Fruit fly (Drosophila melanogaster): ENCODE data around the gene Dpm2.

Gene Dpm2

DNA sequence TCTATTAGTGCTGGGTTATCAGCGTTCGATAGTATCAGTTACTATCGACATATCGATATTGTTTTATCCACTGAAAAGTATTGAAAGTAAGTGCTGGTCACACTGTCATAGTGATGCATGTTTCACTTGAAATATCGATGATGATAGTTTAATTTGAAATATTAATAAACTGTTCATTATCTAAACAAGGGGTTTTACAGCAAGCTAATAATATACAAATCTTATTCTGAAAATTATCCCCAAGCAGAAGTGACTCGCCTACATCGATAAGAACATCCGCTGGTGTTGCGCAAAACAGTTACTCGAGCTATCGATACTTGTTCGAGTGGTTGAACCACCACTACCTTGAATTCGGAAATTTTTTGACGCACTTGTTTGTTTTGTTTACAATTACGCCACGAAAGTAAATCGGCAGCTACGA lies at the start of gene Dpm2, which contains the start of the genes PIG-C and CG12016:
TSS of gene Dpm2 (plus strand) at position 333 of the 421 bp plus-strand sequence.
TSS of gene PIG-C (minus strand) at position 10 of the 421 bp plus-strand sequence.
TSS of gene CG12016 (plus strand) at position 333 of the 421 bp plus-strand sequence.
- TF ChIP-seq CG4318 (GFP tag; optimal IDR thresholded peaks at IDR 0.05) = no peak
- peak; percentile 56 for TF ChIP-seq vri (GFP tag; optimal IDR thresholded peaks at IDR 0.05)
- TF ChIP-seq net (GFP tag; optimal IDR thresholded peaks at IDR 0.05) = no peak
- TF ChIP-seq fd59A (GFP tag; optimal IDR thresholded peaks at IDR 0.05) = peak; percentile 19
- no peak for TF ChIP-seq CG15336 (GFP tag; IDR thresholded peaks at IDR 0.05)
- TF ChIP-seq CG3032 (tag; optimal IDR thresholded peaks at IDR 0.05) = peak; percentile 74
- TF ChIP-seq CG6276 (GFP tag; optimal IDR thresholded peaks at IDR 0.05) = no peak
- TF ChIP-seq CG6792 (GFP tag; optimal IDR thresholded peaks at IDR 0.05) = peak; percentile 49
- TF ChIP-seq Lpt (GFP tag; optimal IDR thresholded peaks at IDR 0.05) = no peak
- TF ChIP-seq Blimp-1 (GFP tag; optimal IDR thresholded peaks at IDR 0.05) = no peak
- no peak for TF ChIP-seq CG3919 (GFP tag; optimal IDR thresholded peaks at IDR 0.05)
- TF ChIP-seq CG6163 (GFP tag; IDR thresholded peaks at IDR 0.05) = no peak; the same call in 1 of the 3 replicates
- peak; percentile 65 for TF ChIP-seq Ets21C (GFP tag; optimal IDR thresholded peaks at IDR 0.05)
- TF ChIP-seq CG9139 (GFP tag; optimal IDR thresholded peaks at IDR 0.05) = no peak
- peak; percentile 36 for TF ChIP-seq achi (GFP tag; optimal IDR thresholded peaks at IDR 0.05)
- no peak; the same call in 2 of the 3 replicates for TF ChIP-seq eg (GFP tag; IDR thresholded peaks at IDR 0.05)
- no peak for TF ChIP-seq Eip93F (GFP tag; optimal IDR thresholded peaks at IDR 0.05)
- TF ChIP-seq CG8632 (GFP tag; optimal IDR thresholded peaks at IDR 0.05) = peak; percentile 29
- no peak for TF ChIP-seq CG8119 (GFP tag; IDR thresholded peaks at IDR 0.05)
- peak; percentile 64 for TF ChIP-seq topi (GFP tag; optimal IDR thresholded peaks at IDR 0.05)
- TF ChIP-seq cyc (GFP tag; optimal IDR thresholded peaks at IDR 0.05) = peak; percentile 70
- TF ChIP-seq spab (GFP tag; optimal IDR thresholded peaks at IDR 0.05) = no peak
- TF ChIP-seq salr (GFP tag; optimal IDR thresholded peaks at IDR 0.05) = peak in 1 of 2 experiments; percentile 33
- TF ChIP-seq fd85E (GFP tag; optimal IDR thresholded peaks at IDR 0.05) = no peak
- peak; percentile 26 for TF ChIP-seq dac (GFP tag; optimal IDR thresholded peaks at IDR 0.05)
- peak; percentile 78 for TF ChIP-seq Sox14 (GFP tag; optimal IDR thresholded peaks at IDR 0.05)
- no peak for TF ChIP-seq CG32006 (GFP tag; optimal IDR thresholded peaks at IDR 0.05)
- TF ChIP-seq Hr4 (GFP tag; optimal IDR thresholded peaks at IDR 0.05) = peak; percentile 62
- peak; percentile 45 for TF ChIP-seq CG11902 (GFP tag; optimal IDR thresholded peaks at IDR 0.05)
- no peak for TF ChIP-seq CG1621 (tag; optimal IDR thresholded peaks at IDR 0.05)
- peak; percentile 57 for TF ChIP-seq OdsH (GFP tag; optimal IDR thresholded peaks at IDR 0.05)
- TF ChIP-seq acj6 (GFP tag; optimal IDR thresholded peaks at IDR 0.05) = peak; percentile 63
- no peak for TF ChIP-seq Sox102F (GFP tag; optimal IDR thresholded peaks at IDR 0.05)
- TF ChIP-seq CG31627 (GFP tag; optimal IDR thresholded peaks at IDR 0.05) = peak; percentile 85
- TF ChIP-seq Gug (GFP tag; IDR thresholded peaks at IDR 0.05) = peak; percentile 21; the same call in 1 of the 2 replicates
- TF ChIP-seq Hr38 (GFP tag; optimal IDR thresholded peaks at IDR 0.05) = no peak
- peak; percentile 77 for TF ChIP-seq esn (GFP tag; optimal IDR thresholded peaks at IDR 0.05)
- peak; percentile 54 for TF ChIP-seq Sox15 (GFP tag; optimal IDR thresholded peaks at IDR 0.05)
- no peak for TF ChIP-seq Smox (GFP tag; optimal IDR thresholded peaks at IDR 0.05)
- no peak for TF ChIP-seq CG10631 (GFP tag; optimal IDR thresholded peaks at IDR 0.05)
- TF ChIP-seq CG16779 (tag; optimal IDR thresholded peaks at IDR 0.05) = no peak
- TF ChIP-seq CG11294 (GFP tag; IDR thresholded peaks at IDR 0.05) = no peak
- TF ChIP-seq dsx (GFP tag; optimal IDR thresholded peaks at IDR 0.05; ENCODE audit: poor library complexity, severe bottlenecking) = peak; percentile 23
- TF ChIP-seq Eip78C (GFP tag) = peak; percentile 87
- peak; percentile 76 for TF ChIP-seq lz (GFP tag; optimal IDR thresholded peaks at IDR 0.05)
- TF ChIP-seq CG11762 (GFP tag; optimal IDR thresholded peaks at IDR 0.05; ENCODE audit: insufficient read depth) = no peak
- TF ChIP-seq Hr39 (GFP tag; optimal IDR thresholded peaks at IDR 0.05) = peak; percentile 80
- no peak for TF ChIP-seq pdm3 (GFP tag; optimal IDR thresholded peaks at IDR 0.05)
- no peak for TF ChIP-seq CG7368 (GFP tag; optimal IDR thresholded peaks at IDR 0.05)
- TF ChIP-seq CG8319 (GFP tag; optimal IDR thresholded peaks at IDR 0.05) = peak; percentile 10
- no peak for TF ChIP-seq CG6808 (GFP tag; optimal IDR thresholded peaks at IDR 0.05)
- TF ChIP-seq CG10669 (GFP tag; optimal IDR thresholded peaks at IDR 0.05) = no peak
